Worm (Caenorhabditis elegans) whole organism, mixed stage, embryonic: ENCODE measurements around the gene myo-2.
A peak's percentile ranks its signal among the peaks of the same experiment; 100 is the strongest.

Experiments used
- M03D4.4 ChIP-seq: sonication (generic microtip); optimal IDR thresholded peaks from 2 replicates; lab custom pipeline; 2017; ENCODE audit warnings: mild to moderate bottlenecking, missing genetic modification characterization, missing compliant biosample characterization
- bed-3 ChIP-seq: fragments of 200-800 bp; sonication (Bioruptor generic); optimal IDR thresholded peaks from 3 replicates; lab custom pipeline; 2018; ENCODE audit warnings: mild to moderate bottlenecking, missing genetic modification characterization, moderate library complexity, missing compliant biosample characterization
- blmp-1 ChIP-seq: fragments of 150-350 bp; optimal IDR thresholded peaks from 2 replicates; lab custom pipeline; 2014; ENCODE audit warnings: missing biosample characterization, missing genetic modification characterization
- ceh-39 ChIP-seq: fragments of 150-350 bp; optimal IDR thresholded peaks from 2 replicates; lab custom pipeline; 2014; ENCODE audit warnings: missing biosample characterization, missing genetic modification characterization
- ceh-43 ChIP-seq: fragments of 200-800 bp; sonication (Bioruptor generic); optimal IDR thresholded peaks from 2 replicates; lab custom pipeline; 2018; ENCODE audit warnings: mild to moderate bottlenecking, missing genetic modification characterization, moderate library complexity, missing compliant biosample characterization
- ceh-83 ChIP-seq: fragments of 200-800 bp; sonication (Bioruptor generic); optimal IDR thresholded peaks from 2 replicates; lab custom pipeline; 2018; ENCODE audit warnings: mild to moderate bottlenecking, missing genetic modification characterization, missing compliant biosample characterization
- ces-1 ChIP-seq: fragments of 150-350 bp; optimal IDR thresholded peaks from 2 replicates; lab custom pipeline; 2014; ENCODE audit warnings: missing biosample characterization, missing genetic modification reagents, missing genetic modification characterization
- cnd-1 ChIP-seq: fragments of 200-800 bp; sonication (Bioruptor generic); optimal IDR thresholded peaks from 2 replicates; lab custom pipeline; 2018; ENCODE audit warnings: mild to moderate bottlenecking, missing genetic modification characterization, missing compliant biosample characterization
- drap-1 ChIP-seq: fragments of 200-800 bp; sonication (Bioruptor generic); optimal IDR thresholded peaks from 3 replicates; lab custom pipeline; 2018; ENCODE audit warnings: mild to moderate bottlenecking, missing genetic modification characterization, missing compliant biosample characterization
- elt-1 ChIP-seq: sonication (generic microtip); optimal IDR thresholded peaks from 2 replicates; lab custom pipeline; 2017; ENCODE audit warnings: missing genetic modification characterization, mild to moderate bottlenecking, missing compliant biosample characterization, antibody characterized with exemption, moderate library complexity, borderline replicate concordance; ENCODE audit not compliant: insufficient read depth
- elt-3 ChIP-seq: fragments of 150-350 bp; optimal IDR thresholded peaks from 2 replicates; lab custom pipeline; 2014; ENCODE audit warnings: missing biosample characterization, missing genetic modification characterization
- flh-1 ChIP-seq: fragments of 200-800 bp; sonication (Bioruptor generic); optimal IDR thresholded peaks from 2 replicates; lab custom pipeline; 2018; ENCODE audit warnings: mild to moderate bottlenecking, missing genetic modification characterization, moderate library complexity, missing compliant biosample characterization
- ham-2 ChIP-seq: fragments of 200-800 bp; sonication (Bioruptor generic); optimal IDR thresholded peaks from 2 replicates; lab custom pipeline; 2018; ENCODE audit warnings: mild to moderate bottlenecking, missing genetic modification characterization, missing compliant biosample characterization
- hlh-1 ChIP-seq: fragments of 150-350 bp; optimal IDR thresholded peaks from 2 replicates; lab custom pipeline; 2014; ENCODE audit warnings: missing biosample characterization, missing genetic modification reagents, missing genetic modification characterization
- lin-13 ChIP-seq: fragments of 150-350 bp; optimal IDR thresholded peaks from 2 replicates; lab custom pipeline; 2014; ENCODE audit warnings: missing biosample characterization, missing genetic modification characterization
- lin-32 ChIP-seq: fragments of 200-800 bp; sonication (Bioruptor generic); optimal IDR thresholded peaks from 2 replicates; lab custom pipeline; 2018; ENCODE audit warnings: mild to moderate bottlenecking, missing genetic modification characterization, missing compliant biosample characterization
- lsy-2 ChIP-seq: fragments of 150-350 bp; optimal IDR thresholded peaks from 2 replicates; lab custom pipeline; 2014; ENCODE audit warnings: missing biosample characterization, missing genetic modification characterization
- mab-5 ChIP-seq: fragments of 150-350 bp; optimal IDR thresholded peaks from 2 replicates; lab custom pipeline; 2014; ENCODE audit warnings: missing biosample characterization, missing genetic modification characterization
- mep-1 ChIP-seq: fragments of 150-350 bp; optimal IDR thresholded peaks from 2 replicates; lab custom pipeline; 2017; ENCODE audit warnings: missing biosample characterization, missing genetic modification reagents, missing genetic modification characterization, inconsistent platforms
- mls-2 ChIP-seq: sonication (generic microtip); optimal IDR thresholded peaks from 2 replicates; lab custom pipeline; 2016; ENCODE audit warnings: mild to moderate bottlenecking, missing genetic modification characterization, moderate library complexity, missing compliant biosample characterization
- nhr-12 ChIP-seq: fragments of 150-350 bp; optimal IDR thresholded peaks from 2 replicates; lab custom pipeline; 2014; ENCODE audit warnings: missing biosample characterization, missing genetic modification characterization
- nhr-2 ChIP-seq: fragments of 150-350 bp; optimal IDR thresholded peaks from 2 replicates; lab custom pipeline; 2014; ENCODE audit warnings: missing biosample characterization, missing genetic modification characterization
- nhr-237 ChIP-seq: fragments of 150-350 bp; optimal IDR thresholded peaks from 2 replicates; lab custom pipeline; 2014; ENCODE audit warnings: missing biosample characterization, missing genetic modification characterization
- nhr-28 ChIP-seq: fragments of 150-350 bp; optimal IDR thresholded peaks from 2 replicates; lab custom pipeline; 2014; ENCODE audit warnings: missing biosample characterization, missing genetic modification characterization
- nhr-76 ChIP-seq: sonication (generic microtip); optimal IDR thresholded peaks from 2 replicates; lab custom pipeline; 2017; ENCODE audit warnings: missing biosample characterization, missing genetic modification characterization
- pha-4 ChIP-seq: fragments of 150-350 bp; optimal IDR thresholded peaks from 2 replicates; lab custom pipeline; 2018; ENCODE audit warnings: missing biosample characterization, missing genetic modification reagents, missing genetic modification characterization
- sem-2 ChIP-seq: fragments of 200-800 bp; sonication (Bioruptor generic); optimal IDR thresholded peaks from 2 replicates; lab custom pipeline; 2018; ENCODE audit warnings: mild to moderate bottlenecking, missing genetic modification characterization, missing compliant biosample characterization
- snpc-4 ChIP-seq: fragments of 150-350 bp; optimal IDR thresholded peaks from 2 replicates; lab custom pipeline; 2014; ENCODE audit warnings: missing biosample characterization, missing genetic modification characterization
- sptf-1 ChIP-seq: sonication (generic microtip); optimal IDR thresholded peaks from 2 replicates; lab custom pipeline; 2017; ENCODE audit warnings: mild to moderate bottlenecking, missing genetic modification characterization, moderate library complexity, missing compliant biosample characterization
- tbx-8 ChIP-seq: fragments of 200-800 bp; sonication (Bioruptor generic); optimal IDR thresholded peaks from 2 replicates; lab custom pipeline; 2018; ENCODE audit warnings: mild to moderate bottlenecking, missing genetic modification characterization, moderate library complexity, missing compliant biosample characterization
- unc-120 ChIP-seq: sonication (generic microtip); optimal IDR thresholded peaks from 2 replicates; lab custom pipeline; 2017; ENCODE audit warnings: missing genetic modification characterization, missing compliant biosample characterization; ENCODE audit not compliant: poor library complexity, severe bottlenecking
- unc-39 ChIP-seq: fragments of 150-350 bp; optimal IDR thresholded peaks from 2 replicates; lab custom pipeline; 2014; ENCODE audit warnings: missing biosample characterization, missing genetic modification characterization
- unc-62 ChIP-seq: fragments of 150-350 bp; optimal IDR thresholded peaks from 2 replicates; lab custom pipeline; 2014; ENCODE audit warnings: missing biosample characterization, missing genetic modification reagents, missing genetic modification characterization
- zip-8 ChIP-seq: fragments of 150-350 bp; optimal IDR thresholded peaks from 2 replicates; lab custom pipeline; 2014; ENCODE audit warnings: missing biosample characterization, missing genetic modification characterization
- ztf-11 ChIP-seq: fragments of 150-350 bp; optimal IDR thresholded peaks from 2 replicates; lab custom pipeline; 2014; ENCODE audit warnings: missing biosample characterization, missing genetic modification characterization

myo-2 gene

DNA sequence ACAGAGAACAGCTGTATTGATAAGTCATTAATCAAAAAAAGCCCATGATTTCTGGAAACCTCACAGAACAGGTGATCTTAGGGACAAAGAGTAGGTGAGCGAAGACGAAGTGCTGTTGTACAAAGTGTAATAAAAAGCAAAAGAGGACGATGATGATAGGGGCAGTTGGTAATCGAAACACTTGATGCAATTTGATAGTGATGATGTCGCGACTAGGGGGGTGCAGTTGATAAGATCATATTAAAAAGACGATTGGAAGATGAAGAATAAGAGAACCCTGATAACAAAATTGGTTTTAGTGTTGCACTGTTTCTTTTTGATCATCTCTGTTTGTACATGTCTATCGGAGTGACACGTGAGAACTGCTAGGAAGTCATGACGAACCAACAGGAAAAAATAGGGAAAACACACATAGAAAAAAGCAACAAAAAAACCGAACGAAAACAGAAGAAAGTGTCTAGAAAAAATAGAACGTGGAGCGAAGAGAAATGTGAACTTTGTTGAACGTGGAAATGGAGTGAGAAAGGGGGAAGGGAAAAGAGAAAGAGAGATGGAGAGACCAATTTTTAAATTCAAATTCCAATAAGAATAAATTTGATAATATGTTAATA lies 41.6 kb downstream of the myo-2 start:
- no peak for TF ChIP-seq M03D4.4
- no peak for TF ChIP-seq nhr-76 (tag; lab: Kevin White, UChicago)
- no peak for TF ChIP-seq sem-2
- TF ChIP-seq nhr-237 (tag; lab: Kevin White, UChicago), result no peak
- TF ChIP-seq mab-5, result no peak
- no peak for TF ChIP-seq ceh-43 (GFP tag; lab: Kevin White, UChicago)
- TF ChIP-seq ces-1 (GFP tag; lab: Kevin White, UChicago), result no peak
- no peak for TF ChIP-seq lsy-2
- TF ChIP-seq mep-1, result no peak
- TF ChIP-seq ham-2 (GFP tag; lab: Kevin White, UChicago), result no peak
- no peak for TF ChIP-seq nhr-12 (tag; lab: Kevin White, UChicago)
- no peak for TF ChIP-seq unc-39 (tag; lab: Kevin White, UChicago)
- no peak for TF ChIP-seq nhr-28
- no peak for TF ChIP-seq lin-32
- no peak for TF ChIP-seq nhr-2 (tag; lab: Kevin White, UChicago)
- no peak for TF ChIP-seq tbx-8 (GFP tag; lab: Kevin White, UChicago)
- TF ChIP-seq elt-1 (tag; lab: Kevin White, UChicago), result peak; percentile 51
- no peak for TF ChIP-seq elt-3 (tag; lab: Kevin White, UChicago)
- no peak for TF ChIP-seq ceh-39
- TF ChIP-seq flh-1 (GFP tag; lab: Kevin White, UChicago), result no peak
- no peak for TF ChIP-seq zip-8
- no peak for TF ChIP-seq ztf-11 (tag; lab: Kevin White, UChicago)
- TF ChIP-seq drap-1, result no peak
- no peak for TF ChIP-seq bed-3 (GFP tag; lab: Kevin White, UChicago)
- TF ChIP-seq ceh-83 (GFP tag; lab: Kevin White, UChicago), result no peak
- TF ChIP-seq pha-4 (tag; lab: Kevin White, UChicago), result no peak
- peak; percentile 96 for TF ChIP-seq hlh-1 (tag; lab: Kevin White, UChicago)
- no peak for TF ChIP-seq mls-2 (tag; lab: Kevin White, UChicago)
- no peak for TF ChIP-seq snpc-4 (tag; lab: Kevin White, UChicago)
- TF ChIP-seq unc-120 (tag; lab: Kevin White, UChicago), result peak; percentile 82
- TF ChIP-seq unc-62 (GFP tag; lab: Kevin White, UChicago), result peak; percentile 90

DNA sequence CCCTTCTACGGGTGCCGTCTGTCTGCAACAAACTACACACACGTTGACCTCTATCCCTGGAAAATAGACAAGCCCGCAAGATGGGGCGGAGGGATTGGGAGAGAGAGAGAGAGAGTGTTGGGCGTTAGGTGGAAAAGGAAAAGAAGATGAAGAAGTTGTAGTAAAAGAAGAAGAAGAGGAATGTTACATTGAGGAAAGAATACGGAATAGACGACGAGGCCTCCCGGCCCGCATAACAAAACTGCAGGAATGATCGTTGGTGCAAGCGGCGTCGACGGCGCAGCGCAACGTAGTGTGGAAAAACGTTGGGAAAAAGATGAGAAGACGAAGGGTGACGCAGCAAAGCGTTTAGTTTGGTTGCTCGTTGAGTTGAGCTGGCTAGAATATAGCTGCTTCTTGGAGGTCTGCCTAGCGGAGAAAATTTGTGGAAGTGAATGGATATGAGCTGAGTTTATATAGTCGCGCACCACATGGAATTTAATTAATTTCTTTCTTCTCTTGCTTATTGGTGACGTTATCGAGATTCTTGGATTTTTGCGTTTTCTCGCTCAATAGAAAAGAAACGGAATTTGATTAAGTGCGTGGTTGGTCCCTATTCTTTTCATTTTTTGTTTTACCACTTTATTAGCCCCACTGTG lies 42.4 kb downstream of the myo-2 start:
- TF ChIP-seq nhr-28, result no peak
- TF ChIP-seq blmp-1 (tag; lab: Kevin White, UChicago), result no peak
- TF ChIP-seq ceh-43 (GFP tag; lab: Kevin White, UChicago), result no peak
- TF ChIP-seq pha-4 (tag; lab: Kevin White, UChicago), result no peak
- peak; percentile 60 for TF ChIP-seq unc-62 (GFP tag; lab: Kevin White, UChicago)
- TF ChIP-seq mep-1, result no peak
- TF ChIP-seq M03D4.4, result peak; percentile 38
- TF ChIP-seq unc-39 (tag; lab: Kevin White, UChicago), result no peak
- TF ChIP-seq ceh-83 (GFP tag; lab: Kevin White, UChicago), result no peak
- no peak for TF ChIP-seq flh-1 (GFP tag; lab: Kevin White, UChicago)
- no peak for TF ChIP-seq lsy-2
- TF ChIP-seq nhr-76 (tag; lab: Kevin White, UChicago), result no peak
- TF ChIP-seq hlh-1 (tag; lab: Kevin White, UChicago), result peak; percentile 46
- no peak for TF ChIP-seq nhr-12 (tag; lab: Kevin White, UChicago)
- no peak for TF ChIP-seq tbx-8 (GFP tag; lab: Kevin White, UChicago)
- no peak for TF ChIP-seq sem-2
- no peak for TF ChIP-seq zip-8
- no peak for TF ChIP-seq lin-32
- TF ChIP-seq mls-2 (tag; lab: Kevin White, UChicago), result peak; percentile 30
- TF ChIP-seq elt-3 (tag; lab: Kevin White, UChicago), result no peak
- peak; percentile 67 for TF ChIP-seq ham-2 (GFP tag; lab: Kevin White, UChicago)
- no peak for TF ChIP-seq mab-5
- no peak for TF ChIP-seq nhr-2 (tag; lab: Kevin White, UChicago)
- no peak for TF ChIP-seq nhr-237 (tag; lab: Kevin White, UChicago)
- no peak for TF ChIP-seq cnd-1 (tag; lab: Kevin White, UChicago)
- TF ChIP-seq ceh-39, result no peak
- peak; percentile 78 for TF ChIP-seq ces-1 (GFP tag; lab: Kevin White, UChicago)
- peak; percentile 17 for TF ChIP-seq lin-13 (tag; lab: Kevin White, UChicago)
- no peak for TF ChIP-seq snpc-4 (tag; lab: Kevin White, UChicago)
- no peak for TF ChIP-seq ztf-11 (tag; lab: Kevin White, UChicago)
- TF ChIP-seq drap-1, result peak; percentile 47
- TF ChIP-seq unc-120 (tag; lab: Kevin White, UChicago), result peak; percentile 75
- TF ChIP-seq sptf-1, result peak; percentile 33
- no peak for TF ChIP-seq elt-1 (tag; lab: Kevin White, UChicago)
- TF ChIP-seq bed-3 (GFP tag; lab: Kevin White, UChicago), result no peak
